Fruit fly (Drosophila melanogaster) whole organism, embryonic: Measurements from ENCODE around the gene Cdc42.

Experiments
- Abd-B ChIP-seq: fragments of 200-800 bp; sonication (Bioruptor generic); optimal IDR thresholded peaks from 2 replicates; lab custom pipeline; 2018; ENCODE audit warnings: missing biosample characterization, mild to moderate bottlenecking, missing genetic modification characterization, moderate library complexity
- Aef1 ChIP-seq: fragments of 200-800 bp; sonication (Bioruptor generic); IDR thresholded peaks from 3 replicates; pipeline ENCODE4 v1.3.6; 2022; ENCODE audit warnings: missing biosample characterization, missing genetic modification characterization
- CG10959 ChIP-seq: fragments of 200-800 bp; sonication (Bioruptor generic); IDR thresholded peaks from 2 replicates; pipeline ENCODE4 v1.3.6; 2022; ENCODE audit warnings: missing biosample characterization, missing genetic modification characterization
- CG12071 ChIP-seq: fragments of 200-800 bp; sonication (Bioruptor generic); optimal IDR thresholded peaks from 3 replicates; lab custom pipeline; 2018; ENCODE audit warnings: missing biosample characterization, mild to moderate bottlenecking, missing genetic modification characterization
- CG12659 ChIP-seq: fragments of 200-800 bp; sonication (Bioruptor generic); optimal IDR thresholded peaks from 3 replicates; lab custom pipeline; 2017; ENCODE audit warnings: mild to moderate bottlenecking, missing biosample characterization, missing genetic modification reagents, missing genetic modification characterization
- CG13123 ChIP-seq: fragments of 200-800 bp; sonication (Bioruptor generic); optimal IDR thresholded peaks from 2 replicates; lab custom pipeline; 2016; ENCODE audit warnings: missing biosample characterization, missing genetic modification characterization
- CG13287 ChIP-seq: fragments of 200-800 bp; sonication (Bioruptor generic); IDR thresholded peaks from 2 replicates; pipeline ENCODE4 v1.3.6; 2022; ENCODE audit warnings: missing biosample characterization, missing genetic modification characterization; ENCODE audit not compliant: partially characterized antibody
- CG13775 ChIP-seq: fragments of 200-800 bp; sonication (Bioruptor generic); optimal IDR thresholded peaks from 3 replicates; lab custom pipeline; 2017; ENCODE audit warnings: missing biosample characterization, mild to moderate bottlenecking, missing genetic modification characterization
- CG13894 ChIP-seq: fragments of 200-800 bp; sonication (Bioruptor generic); optimal IDR thresholded peaks from 3 replicates; lab custom pipeline; 2018; ENCODE audit warnings: missing biosample characterization, mild to moderate bottlenecking, missing genetic modification characterization, moderate library complexity
- CG1529 ChIP-seq: fragments of 200-800 bp; sonication (Bioruptor generic); optimal IDR thresholded peaks from 3 replicates; lab custom pipeline; 2018; ENCODE audit warnings: missing biosample characterization, missing genetic modification characterization
- CG1603 ChIP-seq: fragments of 200-800 bp; sonication (Bioruptor generic); optimal IDR thresholded peaks from 2 replicates; lab custom pipeline; 2019; ENCODE audit warnings: missing biosample characterization, mild to moderate bottlenecking, missing genetic modification characterization, moderate library complexity
- CG17359 ChIP-seq: fragments of 200-800 bp; sonication (Bioruptor generic); optimal IDR thresholded peaks from 3 replicates; lab custom pipeline; 2018; ENCODE audit warnings: missing biosample characterization, mild to moderate bottlenecking, missing genetic modification characterization, moderate library complexity
- CG32532 ChIP-seq: fragments of 200-800 bp; sonication (Bioruptor generic); IDR thresholded peaks from 2 replicates; pipeline ENCODE4 v1.3.6; 2022; ENCODE audit warnings: missing biosample characterization, missing genetic modification characterization
- CG32767 ChIP-seq: fragments of 200-800 bp; sonication (Bioruptor generic); IDR thresholded peaks from 2 replicates; pipeline ENCODE4 v1.3.6; 2022; ENCODE audit warnings: missing biosample characterization, missing genetic modification characterization
- CG42726 ChIP-seq: fragments of 200-800 bp; sonication (Bioruptor generic); IDR thresholded peaks from 2 replicates; pipeline ENCODE4 v1.3.6; 2022; ENCODE audit warnings: missing biosample characterization, missing genetic modification characterization; ENCODE audit not compliant: partially characterized antibody
- CG4328 ChIP-seq: fragments of 200-800 bp; sonication (Bioruptor generic); optimal IDR thresholded peaks from 3 replicates; lab custom pipeline; 2017; ENCODE audit warnings: missing biosample characterization, missing genetic modification reagents, missing genetic modification characterization
- CG6683 ChIP-seq: fragments of 200-800 bp; sonication (Bioruptor generic); optimal IDR thresholded peaks from 2 replicates; lab custom pipeline; 2017; ENCODE audit warnings: missing biosample characterization, mild to moderate bottlenecking, missing genetic modification characterization, missing genetic modification reagents
- CG7271 ChIP-seq: fragments of 200-800 bp; sonication (Bioruptor generic); optimal IDR thresholded peaks from 2 replicates; lab custom pipeline; 2018; ENCODE audit warnings: missing biosample characterization, mild to moderate bottlenecking, missing genetic modification characterization, moderate library complexity
- CG7928 ChIP-seq: fragments of 200-800 bp; sonication (Bioruptor generic); optimal IDR thresholded peaks from 2 replicates; lab custom pipeline; 2017; ENCODE audit warnings: missing biosample characterization, mild to moderate bottlenecking, missing genetic modification characterization
- CG9932 ChIP-seq: fragments of 200-800 bp; sonication (Bioruptor generic); IDR thresholded peaks from 2 replicates; pipeline ENCODE4 v1.3.6; 2022; ENCODE audit warnings: missing biosample characterization, missing genetic modification characterization
- CTCF ChIP-seq: fragments of 200-800 bp; sonication (Bioruptor generic); optimal IDR thresholded peaks from 2 replicates; lab custom pipeline; 2017; ENCODE audit warnings: missing biosample characterization, mild to moderate bottlenecking, missing genetic modification characterization, moderate library complexity
- Dp ChIP-seq: fragments of 200-800 bp; sonication (Bioruptor generic); optimal IDR thresholded peaks from 2 replicates; lab custom pipeline; 2018; ENCODE audit warnings: missing biosample characterization, mild to moderate bottlenecking, missing genetic modification characterization, moderate library complexity
- Fer1 ChIP-seq: fragments of 200-800 bp; sonication (Bioruptor generic); optimal IDR thresholded peaks from 2 replicates; lab custom pipeline; 2017; ENCODE audit warnings: missing biosample characterization, mild to moderate bottlenecking, missing genetic modification characterization
- HLH4C ChIP-seq: fragments of 200-800 bp; sonication (Bioruptor generic); IDR thresholded peaks from 3 replicates; pipeline ENCODE4 v1.3.6; 2022; ENCODE audit warnings: missing biosample characterization, missing genetic modification characterization; ENCODE audit not compliant: partially characterized antibody
- HLHmδ ChIP-seq: fragments of 200-800 bp; sonication (Bioruptor generic); optimal IDR thresholded peaks from 2 replicates; lab custom pipeline; 2018; ENCODE audit warnings: missing biosample characterization, mild to moderate bottlenecking, missing genetic modification characterization, moderate library complexity
- HmgD ChIP-seq: fragments of 200-800 bp; sonication (Bioruptor generic); optimal IDR thresholded peaks from 3 replicates; lab custom pipeline; 2016; ENCODE audit warnings: missing biosample characterization, missing genetic modification characterization
- NC2α ChIP-seq: fragments of 200-800 bp; sonication (Bioruptor generic); optimal IDR thresholded peaks from 2 replicates; lab custom pipeline; 2016; ENCODE audit warnings: missing biosample characterization, missing genetic modification characterization
- Neu2 ChIP-seq: fragments of 200-800 bp; sonication (Bioruptor generic); optimal IDR thresholded peaks from 3 replicates; lab custom pipeline; 2016; ENCODE audit warnings: missing biosample characterization, missing genetic modification characterization, borderline replicate concordance
- Rfx ChIP-seq: fragments of 200-800 bp; sonication (Bioruptor generic); IDR thresholded peaks from 2 replicates; pipeline ENCODE4 v1.3.6; 2022; ENCODE audit warnings: missing biosample characterization, missing genetic modification characterization
- Scr ChIP-seq: fragments of 200-800 bp; sonication (Bioruptor generic); IDR thresholded peaks from 2 replicates; pipeline ENCODE4 v1.3.6; 2022; ENCODE audit warnings: missing biosample characterization, missing genetic modification characterization; ENCODE audit not compliant: partially characterized antibody
- Sin3A ChIP-seq: fragments of >200 bp; optimal IDR thresholded peaks from 2 replicates; lab custom pipeline; 2018
- bsh ChIP-seq, 2 experiments: fragments of 200-800 bp; sonication (Bioruptor generic); optimal IDR thresholded peaks; 2 replicates each; lab custom pipeline; 2017 to 2018; ENCODE audit warnings: mild to moderate bottlenecking in 2 of 2, missing biosample characterization in 2 of 2, missing genetic modification characterization in 2 of 2, moderate library complexity in 1 of 2
- fd64A ChIP-seq: fragments of 200-800 bp; sonication (Bioruptor generic); optimal IDR thresholded peaks from 3 replicates; lab custom pipeline; 2018; ENCODE audit warnings: missing biosample characterization, mild to moderate bottlenecking, missing genetic modification characterization
- fd96Cb ChIP-seq: fragments of 200-800 bp; sonication (Bioruptor generic); optimal IDR thresholded peaks from 2 replicates; lab custom pipeline; 2018; ENCODE audit warnings: missing biosample characterization, mild to moderate bottlenecking, missing genetic modification characterization, moderate library complexity
- fru ChIP-seq: fragments of >200 bp; optimal IDR thresholded peaks from 2 replicates; lab custom pipeline; 2017
- gem ChIP-seq: fragments of 200-800 bp; sonication (Bioruptor generic); optimal IDR thresholded peaks from 2 replicates; lab custom pipeline; 2019; ENCODE audit warnings: missing biosample characterization, mild to moderate bottlenecking, missing genetic modification characterization, moderate library complexity
- gt ChIP-seq: fragments of 200-800 bp; sonication (Bioruptor generic); IDR thresholded peaks from 2 replicates; pipeline ENCODE4 v1.3.6; 2022; ENCODE audit warnings: missing biosample characterization, missing genetic modification characterization
- h ChIP-seq: fragments of >200 bp; optimal IDR thresholded peaks from 2 replicates; lab custom pipeline; 2017
- ham ChIP-seq: fragments of 200-800 bp; sonication (Bioruptor generic); IDR thresholded peaks from 2 replicates; pipeline ENCODE4 v1.3.6; 2022; ENCODE audit warnings: missing biosample characterization, missing genetic modification characterization
- hkb ChIP-seq, 2 experiments: fragments of 200-800 bp in 1 of 2; fragments of >200 bp in 1 of 2; sonication (Bioruptor generic) in 1 of 2; IDR thresholded peaks in 1 of 2; optimal IDR thresholded peaks in 1 of 2; 2 replicates each; pipeline versions ENCODE4 v1.3.6 to Lab custom; 2017 to 2022; ENCODE audit warnings: missing biosample characterization in 1 of 2, missing genetic modification characterization in 1 of 2
- nerfin-2 ChIP-seq: fragments of 200-800 bp; sonication (Bioruptor generic); IDR thresholded peaks from 2 replicates; pipeline ENCODE4 v1.3.6; 2022; ENCODE audit warnings: missing biosample characterization, missing genetic modification characterization; ENCODE audit not compliant: partially characterized antibody
- rib ChIP-seq: fragments of 200-800 bp; sonication (Bioruptor generic); IDR thresholded peaks from 2 replicates; pipeline ENCODE4 v1.3.6; 2022; ENCODE audit warnings: missing biosample characterization, missing genetic modification characterization
- schlank ChIP-seq: fragments of 200-800 bp; sonication (Bioruptor generic); optimal IDR thresholded peaks from 2 replicates; lab custom pipeline; 2018; ENCODE audit warnings: missing biosample characterization, mild to moderate bottlenecking, missing genetic modification characterization
- sd ChIP-seq: fragments of 200-800 bp; sonication (Bioruptor generic); optimal IDR thresholded peaks from 3 replicates; lab custom pipeline; 2018; ENCODE audit warnings: missing biosample characterization, mild to moderate bottlenecking, missing genetic modification characterization, moderate library complexity
- sens ChIP-seq: fragments of 200-800 bp; sonication (Bioruptor generic); peaks from one replicate; lab custom pipeline; 2016; ENCODE audit warnings: missing biosample characterization, missing genetic modification characterization
- sima ChIP-seq: fragments of 200-800 bp; sonication (Bioruptor generic); optimal IDR thresholded peaks from 2 replicates; lab custom pipeline; 2016; ENCODE audit warnings: missing biosample characterization, missing genetic modification characterization
- sr ChIP-seq: fragments of 200-800 bp; sonication (Bioruptor generic); IDR thresholded peaks from 3 replicates; pipeline ENCODE4 v1.3.6; 2022; ENCODE audit warnings: missing biosample characterization, missing genetic modification characterization
- trem ChIP-seq: fragments of 200-800 bp; optimal IDR thresholded peaks from 3 replicates; lab custom pipeline; 2019; ENCODE audit warnings: missing biosample characterization, mild to moderate bottlenecking, missing genetic modification characterization, moderate library complexity
- unc-4 ChIP-seq: fragments of 200-800 bp; sonication (Bioruptor generic); IDR thresholded peaks from 2 replicates; pipeline ENCODE4 v1.3.6; 2022; ENCODE audit warnings: missing biosample characterization, missing genetic modification characterization; ENCODE audit not compliant: partially characterized antibody
- zen ChIP-seq: fragments of 200-800 bp; sonication (Bioruptor generic); optimal IDR thresholded peaks from 3 replicates; lab custom pipeline; 2018; ENCODE audit warnings: missing biosample characterization, mild to moderate bottlenecking, missing genetic modification characterization, moderate library complexity

Cdc42 gene

DNA sequence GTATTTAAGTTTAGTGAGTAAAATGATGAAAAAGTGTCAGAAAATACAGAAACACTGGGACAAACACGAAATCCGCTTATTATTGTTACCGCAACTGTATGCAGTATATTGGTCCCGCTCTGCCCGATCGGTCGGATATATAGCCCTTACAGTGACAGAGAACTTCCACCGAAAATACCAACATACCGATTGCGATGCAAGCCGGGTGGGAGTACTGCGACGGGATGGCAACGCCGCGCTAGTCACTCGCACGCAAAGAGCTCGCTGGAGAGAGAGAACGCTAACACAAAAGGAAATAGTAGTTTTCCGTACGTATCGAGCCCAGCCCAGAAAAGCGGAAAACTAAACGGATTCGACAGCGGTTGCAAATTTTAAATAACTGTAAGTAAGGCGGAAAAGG, at the start of gene Cdc42 (continued):
- TF ChIP-seq Neu2 (no peak), HmgD (GFP tag; lab: Kevin White, UChicago) (no peak), unc-4 (GFP tag; lab: Robert Waterston, UW) (0 out of 2 replicates have a peak, but pooled peaks have one; percentile 24), trem (tag; lab: Kevin White, UChicago) (peak; percentile 19), CG13775 (no peak), CG12071 (GFP tag; lab: Kevin White, UChicago) (no peak), CG7271 (tag; lab: Kevin White, UChicago) (no peak), schlank (tag; lab: Kevin White, UChicago) (no peak), bsh (GFP tag; optimal IDR thresholded peaks at IDR 0.05; lab: Kevin White, UChicago) (no peak), fd64A (GFP tag; lab: Kevin White, UChicago) (no peak), Fer1 (no peak), ham (GFP tag; lab: Robert Waterston, UW) (no peak), CG1603 (tag; lab: Kevin White, UChicago) (peak; percentile 57), sr (GFP tag; lab: Robert Waterston, UW) (0 out of 3 replicates have a peak, but pooled peaks have one; percentile 34), gem (tag; lab: Kevin White, UChicago) (no peak), zen (tag; lab: Kevin White, UChicago) (no peak), sima (GFP tag; lab: Kevin White, UChicago) (no peak), fru (no peak), nerfin-2 (GFP tag; lab: Robert Waterston, UW) (0 out of 2 replicates have a peak, but pooled peaks have one; percentile 31), fd96Cb (tag; lab: Kevin White, UChicago) (no peak), CG17359 (tag; lab: Kevin White, UChicago) (no peak), NC2α (GFP tag; lab: Kevin White, UChicago) (no peak), CG7928 (GFP tag; lab: Kevin White, UChicago) (no peak), HLHmδ (GFP tag; lab: Kevin White, UChicago) (peak; percentile 17), CG4328 (GFP tag; lab: Kevin White, UChicago) (no peak), CG6683 (no peak), CG9932 (GFP tag; lab: Robert Waterston, UW) (peak; percentile 41; the same call in 1 of the 2 replicates), sd (tag; lab: Kevin White, UChicago) (peak; percentile 2), Rfx (GFP tag; lab: Robert Waterston, UW) (peak; percentile 43; the same call in 1 of the 2 replicates), HLH4C (GFP tag; lab: Robert Waterston, UW) (0 out of 3 replicates have a peak, but pooled peaks have one; percentile 34), gt (GFP tag; lab: Robert Waterston, UW) (no peak), CG13123 (GFP tag; lab: Kevin White, UChicago) (no peak), Scr (GFP tag; lab: Robert Waterston, UW) (0 out of 2 replicates have a peak, but pooled peaks have one; percentile 13), Dp (GFP tag; lab: Kevin White, UChicago) (peak; percentile 4), CG13894 (tag; lab: Kevin White, UChicago) (peak; percentile 61), CG32532 (peak; percentile 36; the same call in 1 of the 2 replicates)

DNA sequence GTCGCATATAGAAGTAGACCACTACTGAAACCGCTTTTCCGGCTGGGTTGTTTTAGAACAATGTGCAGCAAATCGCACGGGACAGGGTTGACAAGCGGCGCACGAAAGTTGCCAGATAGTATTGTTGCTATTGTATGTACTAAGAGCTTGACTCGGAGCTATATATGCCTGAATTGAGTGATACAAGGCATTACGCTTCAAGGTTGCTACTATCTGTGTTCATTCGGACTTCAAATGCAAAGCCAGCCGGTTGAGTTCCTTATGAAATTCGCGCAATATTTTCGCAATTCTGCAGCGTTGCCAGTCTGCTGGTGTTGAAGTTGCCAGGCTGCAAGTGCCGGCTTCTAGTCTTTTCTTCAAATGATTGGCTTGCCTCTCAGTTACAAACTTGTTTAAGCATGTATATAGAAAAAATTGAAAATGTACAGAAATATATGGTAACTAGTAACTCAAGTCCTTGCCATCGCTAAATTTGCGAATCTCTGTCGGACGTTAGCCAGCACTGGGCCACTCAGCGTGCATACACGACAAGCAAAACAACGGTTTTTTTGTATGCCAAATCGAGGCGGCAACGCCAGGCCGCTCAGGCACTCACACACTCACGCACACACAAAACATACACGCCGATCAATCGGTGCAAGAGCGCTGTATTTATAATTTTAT, 45.0 kb upstream of the Cdc42 start, which contains the start of the genes Ranbp21 and Elys:
TSS of gene Ranbp21 (minus strand) at position 513 of the 663 bp plus-strand sequence.
TSS of gene Elys (plus strand) at position 549 of the 663 bp plus-strand sequence.
- peak; percentile 86 for TF ChIP-seq rib
- no peak for TF ChIP-seq h (lab: Kevin White, UChicago)
- peak; percentile 10 for TF ChIP-seq CG4328 (GFP tag; lab: Kevin White, UChicago)
- TF ChIP-seq CG1529, result no peak
- TF ChIP-seq CG1603 (tag; lab: Kevin White, UChicago), result no peak
- peak; percentile 72 for TF ChIP-seq hkb (optimal IDR thresholded peaks at IDR 0.05; lab: Kevin White, UChicago)
- TF ChIP-seq hkb (GFP tag; IDR thresholded peaks at IDR 0.05; lab: Robert Waterston, UW), result peak; percentile 53; the same call in 1 of the 2 replicates
- peak; percentile 69 for TF ChIP-seq CG12659
- TF ChIP-seq sens (GFP tag; lab: Kevin White, UChicago), result peak; percentile 94
- no peak for TF ChIP-seq CG32767 (GFP tag; lab: Robert Waterston, UW)
- TF ChIP-seq CG13287 (GFP tag; lab: Robert Waterston, UW), result peak; percentile 55
- TF ChIP-seq Sin3A (lab: Kevin White, UChicago), result peak; percentile 95
- TF ChIP-seq Aef1 (GFP tag; lab: Robert Waterston, UW), result peak; percentile 55
- peak; percentile 37 for TF ChIP-seq Abd-B (GFP tag; lab: Kevin White, UChicago)
- TF ChIP-seq CG10959 (GFP tag; lab: Robert Waterston, UW), result peak; percentile 39; the same call in 1 of the 2 replicates
- no peak for TF ChIP-seq CG42726 (GFP tag; lab: Robert Waterston, UW)
- no peak for TF ChIP-seq CTCF (GFP tag; lab: Kevin White, UChicago)
